Worm (Caenorhabditis elegans): ENCODE results near the gene akt-1.

akt-1 gene

DNA sequence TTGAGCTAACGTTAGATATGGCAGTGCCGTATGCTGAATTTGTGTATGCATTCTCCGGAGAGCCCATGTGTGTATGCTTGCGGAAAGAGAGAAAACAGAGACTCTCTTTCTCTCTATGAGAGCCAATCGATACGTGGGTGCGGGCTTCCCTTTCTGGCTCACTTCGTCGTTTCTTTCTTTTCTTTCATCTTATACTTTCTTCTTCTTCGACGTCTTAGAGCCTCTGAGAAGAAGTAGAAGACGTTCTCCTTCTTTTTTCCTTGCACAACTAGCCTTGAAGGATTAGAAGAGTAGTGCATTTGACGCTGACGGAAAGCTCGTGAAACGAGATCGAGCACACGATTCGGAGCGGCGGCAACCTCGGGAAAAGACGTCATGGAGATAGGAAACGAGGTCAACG, 25.1 kb downstream of the akt-1 start (continued):
- TF ChIP-seq set-16 (GFP tag; IDR thresholded peaks at IDR 0.05) (peak; percentile 7; the same call in 1 of the 2 replicates), saeg-2 (GFP tag; IDR thresholded peaks at IDR 0.05) (no peak)

DNA sequence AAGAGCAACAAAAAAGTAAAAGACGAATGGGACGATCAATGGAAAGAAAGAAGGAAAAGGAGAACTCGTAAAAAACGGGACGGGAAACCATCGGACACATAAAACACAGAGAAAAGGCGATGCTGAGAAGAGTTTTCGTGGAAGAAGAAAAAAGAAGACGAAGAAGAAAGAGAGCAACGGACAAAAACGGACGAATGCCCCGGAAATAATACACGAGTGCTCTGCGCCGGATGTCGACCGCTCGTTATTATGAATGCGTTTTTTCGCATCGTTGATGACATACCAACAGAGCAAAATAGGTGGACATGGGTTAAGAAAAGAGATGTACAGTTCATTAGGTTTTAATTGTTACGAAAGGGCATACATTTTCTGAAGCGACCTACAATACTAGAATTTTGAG, 26.9 kb downstream of the akt-1 start, which contains the start of gene Y22F5A.11:
Gene Y22F5A.11 (minus strand): TSS at position 28 of the 400 bp plus-strand sequence.
- peak; percentile 11 for TF ChIP-seq rbr-2 (tag; optimal IDR thresholded peaks at IDR 0.05)
- peak; percentile 23; the same call in 1 of the 2 replicates for TF ChIP-seq hmg-1.1 (GFP tag; IDR thresholded peaks at IDR 0.05)
- no peak for TF ChIP-seq dpl-1 (GFP tag; optimal IDR thresholded peaks at IDR 0.05)
- TF ChIP-seq fkh-10 (GFP tag; optimal IDR thresholded peaks at IDR 0.05): peak; percentile 18
- TF ChIP-seq lin-13 (GFP tag; optimal IDR thresholded peaks at IDR 0.05): no peak
- peak; percentile 41 for TF ChIP-seq mep-1 (tag; optimal IDR thresholded peaks at IDR 0.05)

DNA sequence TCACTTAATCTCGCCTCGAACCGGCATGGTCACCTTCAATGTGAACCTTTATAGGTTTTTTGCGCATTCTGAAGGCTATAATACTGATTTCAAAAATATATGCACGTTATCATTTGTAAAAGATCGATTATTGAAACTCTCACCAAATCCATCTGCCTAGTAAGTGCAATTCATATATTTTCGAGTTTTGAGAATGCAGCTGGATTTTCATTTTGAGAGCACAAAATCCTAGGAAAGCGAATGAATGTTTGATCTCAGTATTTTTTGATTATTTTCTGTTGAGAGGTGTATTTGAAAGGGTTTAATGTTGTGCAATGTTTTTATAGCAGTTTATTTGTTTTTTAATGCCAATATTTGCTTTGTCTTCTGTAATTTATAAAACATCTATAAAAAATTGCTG, 27.3 kb downstream of the akt-1 start:
- TF ChIP-seq nhr-10 (tag; optimal IDR thresholded peaks at IDR 0.05): no peak
- no peak for TF ChIP-seq F10B5.3 (tag; optimal IDR thresholded peaks at IDR 0.05)
- TF ChIP-seq lsy-2 (tag; optimal IDR thresholded peaks at IDR 0.05): no peak
- peak in 1 of 2 experiments; percentile 36 for TF ChIP-seq unc-62 (GFP tag; optimal IDR thresholded peaks at IDR 0.05 in 1 of 2)
- no peak for TF ChIP-seq unc-62 (tag; optimal IDR thresholded peaks at IDR 0.05)

DNA sequence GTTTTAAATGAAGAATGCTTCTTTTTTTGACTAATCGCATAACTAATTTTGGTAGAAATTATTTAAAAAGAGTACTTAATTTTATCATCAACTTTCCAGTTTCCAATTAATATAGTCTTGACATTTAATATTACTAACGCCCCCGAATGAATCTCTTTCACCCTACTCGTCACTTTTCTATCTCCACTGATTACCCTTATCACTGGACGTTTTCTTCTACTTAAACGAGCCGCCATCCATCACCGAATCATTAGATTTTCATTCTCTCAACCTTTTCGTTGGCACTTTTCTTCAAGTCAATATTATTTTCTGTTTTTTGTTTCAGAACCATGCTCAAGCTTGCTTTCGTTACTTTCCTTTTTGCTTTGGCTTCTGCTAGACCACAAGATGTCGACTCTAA, 28.9 kb downstream of the akt-1 start, which contains the start of gene lys-1:
Gene lys-1 (plus strand): TSS at position 326 of the 400 bp plus-strand sequence.
- TF ChIP-seq dve-1 (tag; optimal IDR thresholded peaks at IDR 0.05; ENCODE audit: insufficient read depth): peak; percentile 24
- TF ChIP-seq unc-130 (GFP tag; optimal IDR thresholded peaks at IDR 0.05): no peak
- TF ChIP-seq daf-16 (GFP tag; optimal IDR thresholded peaks at IDR 0.05): no peak
- peak; percentile 60 for TF ChIP-seq daf-16 (tag; optimal IDR thresholded peaks at IDR 0.05)
- TF ChIP-seq attf-4 (tag; optimal IDR thresholded peaks at IDR 0.05): no peak
- TF ChIP-seq nhr-77 (tag; optimal IDR thresholded peaks at IDR 0.05): peak; percentile 8
- TF ChIP-seq pqm-1 (tag; optimal IDR thresholded peaks at IDR 0.05): peak; percentile 92
- TF ChIP-seq lir-3 (tag; optimal IDR thresholded peaks at IDR 0.05): no peak
- TF ChIP-seq jun-1 (tag; optimal IDR thresholded peaks at IDR 0.05): no peak
- no peak for TF ChIP-seq nhr-48 (tag; optimal IDR thresholded peaks at IDR 0.05)
- TF ChIP-seq nhr-28 (tag; optimal IDR thresholded peaks at IDR 0.05): peak; percentile 68
- peak; percentile 48 for TF ChIP-seq hlh-11 (tag; optimal IDR thresholded peaks at IDR 0.05)
- TF ChIP-seq cey-2 (tag; optimal IDR thresholded peaks at IDR 0.05; ENCODE audit: borderline replicate concordance, insufficient read depth): no peak
- no peak for TF ChIP-seq tag-97 (GFP tag; IDR thresholded peaks at IDR 0.05)
- TF ChIP-seq rbr-2 (tag; optimal IDR thresholded peaks at IDR 0.05): no peak
- peak; percentile 55 for TF ChIP-seq dmd-6 (GFP tag; IDR thresholded peaks at IDR 0.05)
- no peak for TF ChIP-seq egl-27 (tag; optimal IDR thresholded peaks at IDR 0.05)

- TF ChIP-seq madf-9 (GFP tag; conservative IDR thresholded peaks at IDR 0.05): no peak
- peak; percentile 70 for TF ChIP-seq nhr-28 (tag; optimal IDR thresholded peaks at IDR 0.05)
- TF ChIP-seq php-3 (GFP tag; IDR thresholded peaks at IDR 0.05): peak; percentile 82
- TF ChIP-seq sdz-12 (GFP tag; optimal IDR thresholded peaks at IDR 0.05): no peak
- TF ChIP-seq hlh-11 (tag; optimal IDR thresholded peaks at IDR 0.05): peak; percentile 46
- peak; percentile 69 for TF ChIP-seq pqm-1 (tag; optimal IDR thresholded peaks at IDR 0.05)
- TF ChIP-seq F10B5.3 (tag; optimal IDR thresholded peaks at IDR 0.05): no peak
- peak; percentile 83 for TF ChIP-seq dve-1 (tag; optimal IDR thresholded peaks at IDR 0.05; ENCODE audit: insufficient read depth)
- no peak for TF ChIP-seq daf-16 (GFP tag; optimal IDR thresholded peaks at IDR 0.05)
- TF ChIP-seq daf-16 (tag; optimal IDR thresholded peaks at IDR 0.05): peak; percentile 88
- TF ChIP-seq nhr-42 (GFP tag; IDR thresholded peaks at IDR 0.05): no peak
- no peak for TF ChIP-seq ceh-62 (tag; optimal IDR thresholded peaks at IDR 0.05)
- TF ChIP-seq arid-1 (GFP tag; conservative IDR thresholded peaks at IDR 0.05): no peak
- no peak for TF ChIP-seq ceh-28 (tag; optimal IDR thresholded peaks at IDR 0.05)
- no peak for TF ChIP-seq mxl-2 (GFP tag; conservative IDR thresholded peaks at IDR 0.05)
- TF ChIP-seq Y48G9A.11 (GFP tag; IDR thresholded peaks at IDR 0.05): no peak
- no peak for TF ChIP-seq F26F4.8 (GFP tag; conservative IDR thresholded peaks at IDR 0.05)
- no peak for TF ChIP-seq hlh-30 (tag; optimal IDR thresholded peaks at IDR 0.05; ENCODE audit: insufficient read depth)
- peak; percentile 28 for TF ChIP-seq nhr-77 (tag; optimal IDR thresholded peaks at IDR 0.05)
- peak; percentile 63 for TF ChIP-seq dmd-6 (GFP tag; IDR thresholded peaks at IDR 0.05)
- TF ChIP-seq hif-1 (tag; optimal IDR thresholded peaks at IDR 0.05): peak in 1 of 2 experiments; percentile 18
Observed at ce11 chrV:10280112-10280511, 31.4 kb downstream of the akt-1 start.

Measured in whole organism, L4 larva.